Worm (Caenorhabditis elegans) whole organism, young adult: ENCODE results near the gene R02F11.1.

ENCODE experiments used
- B0019.2 ChIP-seq: fragments of 200-800 bp; sonication (Bioruptor generic); conservative IDR thresholded peaks from 2 replicates; pipeline ENCODE4 v1.3.6; 2022; ENCODE audit warnings: missing genetic modification reagents, missing genetic modification characterization, missing compliant biosample characterization
- B0261.1 ChIP-seq: sonication (generic microtip); optimal IDR thresholded peaks from 2 replicates; lab custom pipeline; 2016; ENCODE audit warnings: mild to moderate bottlenecking, missing genetic modification characterization, moderate library complexity, missing compliant biosample characterization
- C17E4.6 ChIP-seq: fragments of 200-800 bp; sonication (Bioruptor generic); IDR thresholded peaks from 2 replicates; pipeline ENCODE4 v1.3.6; 2022; ENCODE audit warnings: missing genetic modification reagents, missing genetic modification characterization, missing compliant biosample characterization
- F49E8.2 ChIP-seq: sonication (generic microtip); optimal IDR thresholded peaks from 3 replicates; lab custom pipeline; 2017; ENCODE audit warnings: missing genetic modification characterization, mild to moderate bottlenecking, missing compliant biosample characterization, antibody characterized with exemption, moderate library complexity; ENCODE audit not compliant: insufficient read depth
- F55B11.4 ChIP-seq: sonication (generic microtip); optimal IDR thresholded peaks from 2 replicates; lab custom pipeline; 2016; ENCODE audit warnings: missing compliant biosample characterization, missing genetic modification characterization, borderline replicate concordance; ENCODE audit not compliant: insufficient read depth
- K12H6.12 ChIP-seq: fragments of 200-800 bp; sonication (Bioruptor generic); optimal IDR thresholded peaks from 2 replicates; lab custom pipeline; 2018; ENCODE audit warnings: mild to moderate bottlenecking, missing genetic modification characterization, missing compliant biosample characterization
- Y53F4B.3 ChIP-seq: fragments of 200-800 bp; sonication (Bioruptor generic); IDR thresholded peaks from 2 replicates; pipeline ENCODE4 v1.3.6; 2022; ENCODE audit warnings: missing genetic modification reagents, missing genetic modification characterization, missing compliant biosample characterization
- Y53G8AR.9 ChIP-seq: fragments of 200-800 bp; sonication (Bioruptor generic); conservative IDR thresholded peaks from 2 replicates; pipeline ENCODE4 v1.3.6; 2022; ENCODE audit warnings: missing genetic modification reagents, missing genetic modification characterization, missing compliant biosample characterization
- Y67H2A.10 ChIP-seq: fragments of 200-800 bp; sonication (Bioruptor generic); conservative IDR thresholded peaks from 2 replicates; pipeline ENCODE4 v1.3.6; 2022; ENCODE audit warnings: missing genetic modification reagents, missing genetic modification characterization, missing compliant biosample characterization
- Y95B8A.8 ChIP-seq: fragments of 200-800 bp; sonication (Bioruptor generic); IDR thresholded peaks from 2 replicates; pipeline ENCODE4 v1.3.6; 2022; ENCODE audit warnings: missing genetic modification reagents, missing genetic modification characterization, missing compliant biosample characterization
- ZK185.1 ChIP-seq: sonication (generic microtip); optimal IDR thresholded peaks from 2 replicates; lab custom pipeline; 2016; ENCODE audit warnings: mild to moderate bottlenecking, missing genetic modification characterization, missing compliant biosample characterization; ENCODE audit not compliant: poor library complexity, severe bottlenecking
- aptf-3 ChIP-seq: fragments of 200-800 bp; sonication (Bioruptor generic); IDR thresholded peaks from 2 replicates; pipeline ENCODE4 v1.3.6; 2022; ENCODE audit warnings: missing genetic modification characterization, missing compliant biosample characterization
- athp-1 ChIP-seq: sonication (generic microtip); optimal IDR thresholded peaks from 2 replicates; lab custom pipeline; 2017; ENCODE audit warnings: mild to moderate bottlenecking, missing genetic modification characterization, missing compliant biosample characterization
- bed-2 ChIP-seq: fragments of 200-800 bp; sonication (Bioruptor generic); IDR thresholded peaks from 2 replicates; pipeline ENCODE4 v1.3.6; 2022; ENCODE audit warnings: missing genetic modification reagents, missing genetic modification characterization, missing compliant biosample characterization
- ceh-58 ChIP-seq: fragments of 200-800 bp; sonication (Bioruptor generic); IDR thresholded peaks from 2 replicates; pipeline ENCODE4 v1.3.6; 2022; ENCODE audit warnings: missing genetic modification characterization, missing compliant biosample characterization
- ceh-91 ChIP-seq: fragments of 200-800 bp; sonication (Bioruptor generic); IDR thresholded peaks from 2 replicates; pipeline ENCODE4 v1.3.6; 2022; ENCODE audit warnings: missing genetic modification reagents, missing genetic modification characterization, missing compliant biosample characterization
- die-1 ChIP-seq: sonication (generic microtip); optimal IDR thresholded peaks from 2 replicates; lab custom pipeline; 2016; ENCODE audit warnings: missing genotype, mild to moderate bottlenecking, missing genetic modification characterization, missing compliant biosample characterization
- dpl-1 ChIP-seq: fragments of 150-350 bp; optimal IDR thresholded peaks from 2 replicates; lab custom pipeline; 2014; ENCODE audit warnings: missing biosample characterization, missing genetic modification reagents, missing genetic modification characterization
- efl-1 ChIP-seq: fragments of 150-350 bp; optimal IDR thresholded peaks from 2 replicates; lab custom pipeline; 2014; ENCODE audit warnings: missing biosample characterization, missing genetic modification reagents, missing genetic modification characterization
- egl-44 ChIP-seq: fragments of 200-800 bp; sonication (Bioruptor generic); IDR thresholded peaks from 2 replicates; pipeline ENCODE4 v1.3.6; 2022; ENCODE audit warnings: missing genetic modification reagents, missing genetic modification characterization, missing compliant biosample characterization
- gei-17 ChIP-seq: fragments of 200-800 bp; sonication (Bioruptor generic); optimal IDR thresholded peaks from 2 replicates; lab custom pipeline; 2018; ENCODE audit warnings: mild to moderate bottlenecking, missing genetic modification characterization, missing compliant biosample characterization
- him-1 ChIP-seq: sonication (generic microtip); optimal IDR thresholded peaks from 2 replicates; lab custom pipeline; 2016; ENCODE audit warnings: missing genotype, missing genetic modification reagents, missing genetic modification characterization, missing compliant biosample characterization
- hlh-12 ChIP-seq: sonication (generic microtip); optimal IDR thresholded peaks from 2 replicates; lab custom pipeline; 2016; ENCODE audit warnings: missing genetic modification characterization, missing compliant biosample characterization
- hlh-26 ChIP-seq: fragments of 200-800 bp; sonication (Bioruptor generic); conservative IDR thresholded peaks from 2 replicates; pipeline ENCODE4 v1.3.6; 2022; ENCODE audit warnings: missing genetic modification reagents, missing genetic modification characterization, missing compliant biosample characterization
- hmg-1.2 ChIP-seq: fragments of 200-800 bp; sonication (Bioruptor generic); IDR thresholded peaks from 2 replicates; pipeline ENCODE4 v1.3.6; 2022; ENCODE audit warnings: missing genetic modification reagents, missing genetic modification characterization, missing compliant biosample characterization
- lag-1 ChIP-seq: fragments of 200-800 bp; sonication (Bioruptor generic); IDR thresholded peaks from 2 replicates; pipeline ENCODE4 v1.3.6; 2022; ENCODE audit warnings: missing genetic modification reagents, missing genetic modification characterization, missing compliant biosample characterization
- lin-26 ChIP-seq: fragments of 200-800 bp; sonication (Bioruptor generic); IDR thresholded peaks from 2 replicates; pipeline ENCODE4 v1.3.6; 2022; ENCODE audit warnings: missing genetic modification reagents, missing genetic modification characterization, missing compliant biosample characterization
- lin-35 ChIP-seq, 3 experiments: fragments of 150-350 bp in 2 of 3; sonication (generic microtip) in 1 of 3; optimal IDR thresholded peaks; 2 replicates each; lab custom pipeline; 2014 to 2018; ENCODE audit warnings: missing biosample characterization in 3 of 3, missing genetic modification characterization in 3 of 3, missing genetic modification reagents in 3 of 3
- lin-54 ChIP-seq: fragments of 200-800 bp; sonication (Bioruptor generic); optimal IDR thresholded peaks from 2 replicates; lab custom pipeline; 2018; ENCODE audit warnings: mild to moderate bottlenecking, missing genetic modification characterization, missing compliant biosample characterization
- madf-8 ChIP-seq: fragments of 200-800 bp; sonication (Bioruptor generic); conservative IDR thresholded peaks from 2 replicates; pipeline ENCODE4 v1.3.6; 2022; ENCODE audit warnings: missing genetic modification reagents, missing genetic modification characterization, missing compliant biosample characterization
- mcd-1 ChIP-seq: fragments of 200-800 bp; sonication (Bioruptor generic); IDR thresholded peaks from 2 replicates; pipeline ENCODE4 v1.3.6; 2022; ENCODE audit warnings: missing genetic modification reagents, missing genetic modification characterization, missing compliant biosample characterization
- mel-28 ChIP-seq: sonication (generic microtip); optimal IDR thresholded peaks from 2 replicates; lab custom pipeline; 2016; ENCODE audit warnings: borderline replicate concordance, mild to moderate bottlenecking, missing genetic modification characterization, missing compliant biosample characterization
- mes-4 ChIP-seq: sonication (generic microtip); optimal IDR thresholded peaks from 2 replicates; lab custom pipeline; 2016; ENCODE audit warnings: missing genotype, missing genetic modification characterization, missing compliant biosample characterization
- nfya-1 ChIP-seq: sonication (generic microtip); optimal IDR thresholded peaks from 2 replicates; lab custom pipeline; 2017; ENCODE audit warnings: antibody characterized with exemption, missing compliant biosample characterization, missing genetic modification characterization, borderline replicate concordance; ENCODE audit not compliant: insufficient read depth
- nfya-2 ChIP-seq: fragments of 200-800 bp; sonication (Bioruptor generic); IDR thresholded peaks from 2 replicates; pipeline ENCODE4 v1.3.6; 2022; ENCODE audit warnings: missing genetic modification reagents, missing genetic modification characterization, missing compliant biosample characterization
- nhr-120 ChIP-seq: fragments of 200-800 bp; sonication (Bioruptor generic); IDR thresholded peaks from 2 replicates; pipeline ENCODE4 v1.3.6; 2022; ENCODE audit warnings: missing genetic modification characterization, missing compliant biosample characterization
- nhr-179 ChIP-seq: sonication (generic microtip); optimal IDR thresholded peaks from 2 replicates; lab custom pipeline; 2016; ENCODE audit warnings: mild to moderate bottlenecking, missing genetic modification characterization, missing compliant biosample characterization
- nhr-27 ChIP-seq: fragments of 200-800 bp; sonication (Bioruptor generic); optimal IDR thresholded peaks from 2 replicates; lab custom pipeline; 2018; ENCODE audit warnings: mild to moderate bottlenecking, missing genetic modification characterization, moderate library complexity, missing compliant biosample characterization
- nhr-90 ChIP-seq: sonication (generic microtip); optimal IDR thresholded peaks from 2 replicates; lab custom pipeline; 2016; ENCODE audit warnings: missing genotype, mild to moderate bottlenecking, missing genetic modification characterization, missing compliant biosample characterization
- pbrm-1 ChIP-seq: fragments of 200-800 bp; sonication (Bioruptor generic); IDR thresholded peaks from 2 replicates; pipeline ENCODE4 v1.3.6; 2022; ENCODE audit warnings: missing genetic modification reagents, missing genetic modification characterization, missing compliant biosample characterization
- repo-1 ChIP-seq: sonication (generic microtip); optimal IDR thresholded peaks from 2 replicates; lab custom pipeline; 2017; ENCODE audit warnings: mild to moderate bottlenecking, missing genetic modification characterization, missing compliant biosample characterization
- sdz-38 ChIP-seq: sonication (generic microtip); optimal IDR thresholded peaks from 2 replicates; lab custom pipeline; 2016; ENCODE audit warnings: missing genotype, missing genetic modification characterization, missing compliant biosample characterization
- sea-2 ChIP-seq: fragments of 200-800 bp; sonication (Bioruptor generic); IDR thresholded peaks from 2 replicates; pipeline ENCODE4 v1.3.6; 2022; ENCODE audit warnings: missing genetic modification characterization, missing compliant biosample characterization
- sptf-2 ChIP-seq: fragments of 200-800 bp; sonication (Bioruptor generic); optimal IDR thresholded peaks from 2 replicates; lab custom pipeline; 2018; ENCODE audit warnings: mild to moderate bottlenecking, missing genetic modification characterization, missing compliant biosample characterization
- tbp1 ChIP-seq: fragments of 200-800 bp; sonication (Bioruptor generic); optimal IDR thresholded peaks from 2 replicates; lab custom pipeline; 2018; ENCODE audit warnings: mild to moderate bottlenecking, missing genetic modification characterization, missing compliant biosample characterization
- unc-130 ChIP-seq: sonication (generic microtip); optimal IDR thresholded peaks from 2 replicates; lab custom pipeline; 2016; ENCODE audit warnings: missing genetic modification reagents, missing genetic modification characterization, missing compliant biosample characterization
- xnd-1 ChIP-seq: sonication (generic microtip); optimal IDR thresholded peaks from 2 replicates; lab custom pipeline; 2016; ENCODE audit warnings: missing genotype, missing genetic modification reagents, missing genetic modification characterization, missing compliant biosample characterization
- zim-3 ChIP-seq: sonication (generic microtip); optimal IDR thresholded peaks from 2 replicates; lab custom pipeline; 2017; ENCODE audit warnings: mild to moderate bottlenecking, missing genetic modification characterization, moderate library complexity, missing compliant biosample characterization

The R02F11.1 gene

DNA sequence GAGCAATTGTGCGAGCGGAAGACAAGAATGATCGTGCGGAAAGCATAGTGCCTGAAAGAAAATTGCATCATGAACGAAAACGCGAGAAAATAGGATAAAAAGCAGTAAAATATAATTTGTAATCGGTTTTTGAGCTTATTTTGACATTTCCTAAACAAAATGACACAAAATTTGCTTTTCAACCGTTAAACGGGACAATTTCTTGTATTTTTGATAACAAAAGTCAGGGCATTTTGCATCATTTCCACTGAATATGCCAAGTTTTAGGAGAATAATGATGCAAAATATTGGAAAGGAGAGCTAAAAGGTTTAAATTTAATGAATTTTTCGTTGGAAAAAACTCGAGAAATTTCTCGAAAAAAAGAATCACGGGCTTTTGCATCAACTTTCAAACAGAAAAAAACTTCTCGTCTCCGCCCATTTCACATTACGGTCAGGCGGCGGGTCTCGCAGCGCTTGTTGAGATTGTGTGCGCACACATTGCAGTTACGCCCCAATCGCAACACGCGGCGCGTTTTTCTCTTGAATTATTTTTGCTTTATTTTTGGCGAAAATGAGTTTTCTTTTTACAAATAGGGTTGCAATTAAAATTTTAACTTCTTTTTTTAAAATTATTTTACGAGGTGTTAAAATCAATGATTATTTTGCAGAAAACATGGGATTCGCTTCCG, 26.0 kb downstream of the R02F11.1 start, which contains the start of the genes hsp-6 and C37H5.5 (continued):
- TF ChIP-seq lag-1 (GFP tag; lab: Robert Waterston, UW) = no peak
- no peak for TF ChIP-seq nhr-179
- 0 out of 2 replicates have a peak, but pooled peaks have one; percentile 63 for TF ChIP-seq C17E4.6 (GFP tag; lab: Robert Waterston, UW)
- no peak for TF ChIP-seq nfya-2 (GFP tag; lab: Robert Waterston, UW)
- TF ChIP-seq egl-44 (GFP tag; lab: Robert Waterston, UW) = no peak
- TF ChIP-seq ceh-58 = no peak
- no peak for TF ChIP-seq Y53F4B.3 (GFP tag; lab: Robert Waterston, UW)
- peak; percentile 80 for TF ChIP-seq lin-54
- TF ChIP-seq F55B11.4 = no peak
- TF ChIP-seq B0261.1 (tag; lab: Kevin White, UChicago) = no peak
- no peak for TF ChIP-seq nfya-1 (tag; lab: Kevin White, UChicago)
- TF ChIP-seq aptf-3 (GFP tag; lab: Robert Waterston, UW) = no peak
- peak; percentile 77 for TF ChIP-seq mcd-1 (GFP tag; lab: Robert Waterston, UW)
- TF ChIP-seq B0019.2 (GFP tag; lab: Robert Waterston, UW) = no peak
- TF ChIP-seq nhr-90 (tag; lab: Kevin White, UChicago) = no peak
- TF ChIP-seq efl-1 (GFP tag; lab: Kevin White, UChicago) = peak; percentile 45
- TF ChIP-seq tbp1 (GFP tag; lab: Kevin White, UChicago) = peak; percentile 67
- no peak for TF ChIP-seq die-1
- TF ChIP-seq ceh-91 (GFP tag; lab: Robert Waterston, UW) = peak; percentile 59; the same call in 1 of the 2 replicates
- no peak for TF ChIP-seq nhr-120 (GFP tag; lab: Robert Waterston, UW)
- peak; percentile 82 for TF ChIP-seq Y53G8AR.9 (GFP tag; lab: Robert Waterston, UW)
- TF ChIP-seq nhr-27 (tag; lab: Kevin White, UChicago) = no peak
- TF ChIP-seq Y67H2A.10 = no peak
- peak; percentile 70 for TF ChIP-seq hmg-1.2 (GFP tag; lab: Robert Waterston, UW)
- no peak for TF ChIP-seq repo-1 (tag; lab: Kevin White, UChicago)
- no peak for TF ChIP-seq mel-28 (tag; lab: Kevin White, UChicago)
- TF ChIP-seq mes-4 (tag; lab: Kevin White, UChicago) = no peak
- TF ChIP-seq K12H6.12 (tag; lab: Kevin White, UChicago) = peak; percentile 22
- TF ChIP-seq lin-26 (GFP tag; lab: Robert Waterston, UW) = peak; percentile 64; the same call in 1 of the 2 replicates
- TF ChIP-seq lin-35 (GFP tag; optimal IDR thresholded peaks at IDR 0.05; lab: Kevin White, UChicago) = peak in 1 of 3 experiments; percentile 42
- TF ChIP-seq ZK185.1 (tag; lab: Kevin White, UChicago) = peak; percentile 54
- TF ChIP-seq him-1 (tag; lab: Kevin White, UChicago) = no peak
- TF ChIP-seq madf-8 (GFP tag; lab: Robert Waterston, UW) = peak; percentile 75
- TF ChIP-seq sea-2 = no peak
- TF ChIP-seq hlh-26 (GFP tag; lab: Robert Waterston, UW) = no peak
- peak; percentile 52 for TF ChIP-seq xnd-1
- no peak for TF ChIP-seq Y95B8A.8 (GFP tag; lab: Robert Waterston, UW)
- TF ChIP-seq bed-2 (GFP tag; lab: Robert Waterston, UW) = no peak
- no peak for TF ChIP-seq sptf-2 (GFP tag; lab: Kevin White, UChicago)
- TF ChIP-seq zim-3 (tag; lab: Kevin White, UChicago) = no peak
- no peak for TF ChIP-seq unc-130 (GFP tag; lab: Kevin White, UChicago)
- no peak for TF ChIP-seq sdz-38 (tag; lab: Kevin White, UChicago)
- TF ChIP-seq F49E8.2 (tag; lab: Kevin White, UChicago) = peak; percentile 69
- peak; percentile 11 for TF ChIP-seq dpl-1
- TF ChIP-seq gei-17 (GFP tag; lab: Kevin White, UChicago) = no peak
- peak; percentile 73 for TF ChIP-seq athp-1 (tag; lab: Kevin White, UChicago)
- TF ChIP-seq pbrm-1 (GFP tag; lab: Robert Waterston, UW) = peak; percentile 85
- no peak for TF ChIP-seq hlh-12 (tag; lab: Kevin White, UChicago)
